Fruit fly (Drosophila melanogaster): ENCODE measurements around the gene CG4194.

The CG4194 gene

DNA sequence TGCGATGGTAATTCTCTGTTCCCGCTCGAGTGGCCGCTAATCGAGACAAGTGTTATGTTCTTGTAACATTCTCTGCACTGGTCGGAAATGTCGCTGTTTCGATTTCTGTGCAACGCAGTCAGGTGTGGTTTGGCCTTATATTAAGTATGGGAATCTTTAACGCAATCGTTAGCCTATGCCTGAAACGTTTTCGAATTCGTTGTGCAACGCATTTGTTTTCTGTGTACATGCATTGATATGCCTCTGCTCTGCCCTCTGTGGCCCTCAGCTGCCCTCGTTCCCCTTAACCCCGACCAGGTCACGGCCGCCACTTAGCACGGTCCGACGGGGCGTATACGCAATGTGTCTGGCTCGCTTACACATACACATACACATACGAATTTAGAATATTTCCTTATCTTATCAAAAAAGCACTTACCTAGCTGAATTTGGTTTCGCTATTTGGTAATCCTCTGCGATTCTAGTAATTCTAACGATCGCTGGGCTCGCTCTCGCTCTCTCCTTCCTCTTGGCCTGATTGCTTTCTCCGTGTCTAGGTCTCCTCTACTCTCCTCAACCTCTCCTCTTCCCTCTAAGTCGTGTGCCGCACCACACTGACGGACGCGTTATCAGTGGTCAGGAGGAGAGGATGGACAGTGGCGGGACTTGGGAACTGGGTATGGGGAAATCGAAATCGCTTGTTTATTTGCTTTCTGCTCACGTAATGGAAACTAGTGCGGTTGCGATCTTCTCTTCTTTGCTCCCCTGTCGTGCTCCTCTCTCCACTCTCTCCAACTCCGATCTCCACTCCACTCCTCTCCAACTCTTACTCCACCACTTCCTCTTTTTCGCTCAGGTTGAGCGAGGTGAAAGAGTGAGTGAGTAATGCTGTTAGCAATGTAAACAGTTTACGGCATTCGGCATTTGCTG is 19.4 kb upstream of the CG4194 start (continued):
- no peak for TF ChIP-seq Jarid2 (GFP tag; optimal IDR thresholded peaks at IDR 0.05)
- no peak for TF ChIP-seq zen (tag; optimal IDR thresholded peaks at IDR 0.05)
- TF ChIP-seq Med (GFP tag): peak; percentile 30
- TF ChIP-seq CG10267 (tag; optimal IDR thresholded peaks at IDR 0.05): no peak
- no peak for TF ChIP-seq CG7745 (tag; optimal IDR thresholded peaks at IDR 0.05)
- TF ChIP-seq lilli (GFP tag; optimal IDR thresholded peaks at IDR 0.05): no peak
- TF ChIP-seq ken (GFP tag; IDR thresholded peaks at IDR 0.05): no peak
- TF ChIP-seq CG15011 (GFP tag; optimal IDR thresholded peaks at IDR 0.05): no peak
- no peak for TF ChIP-seq CG18262 (tag; optimal IDR thresholded peaks at IDR 0.05)
- no peak for TF ChIP-seq wdn (GFP tag; IDR thresholded peaks at IDR 0.05)
- TF ChIP-seq CG15514 (GFP tag; optimal IDR thresholded peaks at IDR 0.05): no peak
- TF ChIP-seq cwo (GFP tag; optimal IDR thresholded peaks at IDR 0.05): peak; percentile 37
- no peak for TF ChIP-seq ranshi (GFP tag; IDR thresholded peaks at IDR 0.05)
- TF ChIP-seq aop (GFP tag; IDR thresholded peaks at IDR 0.05): no peak
- 0 out of 2 replicates have a peak, but pooled peaks have one; percentile 7 for TF ChIP-seq Scr (GFP tag; IDR thresholded peaks at IDR 0.05; ENCODE audit: partially characterized antibody)
- no peak for TF ChIP-seq CG11504 (tag; optimal IDR thresholded peaks at IDR 0.05)
- TF ChIP-seq crol (GFP tag; IDR thresholded peaks at IDR 0.05): peak; percentile 85
- no peak for TF ChIP-seq prd (optimal IDR thresholded peaks at IDR 0.05)
- TF ChIP-seq prd (GFP tag; IDR thresholded peaks at IDR 0.05): no peak

DNA sequence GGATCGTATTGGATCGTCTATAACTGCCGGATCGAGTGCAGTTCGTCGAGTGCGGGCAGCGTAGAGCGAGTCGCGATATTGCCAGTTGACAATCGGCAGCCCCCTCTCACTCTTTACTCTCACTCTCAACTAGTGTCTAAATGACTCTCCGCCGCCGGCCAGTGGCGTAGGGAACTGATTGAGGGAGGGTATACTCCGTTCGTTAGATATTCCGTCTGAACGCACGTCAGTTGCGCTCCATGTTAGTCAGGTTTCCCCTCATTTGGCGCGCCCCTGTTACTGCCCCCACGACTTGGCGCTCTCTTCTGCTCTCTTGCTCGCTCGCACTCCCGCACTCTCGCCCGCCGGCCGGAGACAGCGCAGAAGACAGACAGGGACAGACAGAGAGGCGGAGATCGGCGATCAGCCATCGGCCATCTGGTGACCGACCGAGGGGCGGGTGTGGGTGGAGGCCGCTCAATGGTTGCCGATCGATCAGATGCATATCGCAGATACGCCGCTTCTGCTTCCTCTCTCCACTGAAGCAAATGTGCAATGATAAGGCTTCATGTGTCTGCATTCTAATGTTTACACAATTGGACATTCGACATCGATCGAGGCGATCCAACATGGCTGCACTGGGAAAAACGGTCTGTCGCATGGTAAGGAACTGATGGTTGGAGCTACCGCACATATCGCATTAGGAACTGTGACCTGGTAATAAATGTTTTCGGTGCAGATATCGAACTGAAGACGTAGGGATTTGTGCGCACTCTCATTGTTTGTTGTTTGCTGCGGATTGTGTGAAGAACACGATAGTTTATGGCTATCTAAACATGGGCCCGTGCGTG is 18.1 kb upstream of the CG4194 start, which contains the start of gene moody:
Gene moody (minus strand): TSS at position 51 of the 830 bp plus-strand sequence.
- peak; percentile 99 for TF ChIP-seq CG10543 (GFP tag; optimal IDR thresholded peaks at IDR 0.05)
- TF ChIP-seq CG3726 (GFP tag; IDR thresholded peaks at IDR 0.05): peak; percentile 97
- peak; percentile 88 for TF ChIP-seq wor (GFP tag; IDR thresholded peaks at IDR 0.05)
- TF ChIP-seq Hr39 (optimal IDR thresholded peaks at IDR 0.05): no peak
- TF ChIP-seq gcm2 (GFP tag; optimal IDR thresholded peaks at IDR 0.05): peak; percentile 91
- TF ChIP-seq kah (GFP tag; optimal IDR thresholded peaks at IDR 0.05): peak; percentile 90
- peak; percentile 96 for TF ChIP-seq Dip3 (GFP tag; optimal IDR thresholded peaks at IDR 0.05)
- TF ChIP-seq dan (GFP tag; IDR thresholded peaks at IDR 0.05): peak; percentile 91
- peak; percentile 100 for TF ChIP-seq Med (GFP tag)
- peak; percentile 86 for TF ChIP-seq Deaf1 (tag; optimal IDR thresholded peaks at IDR 0.05)
- TF ChIP-seq CG9876 (GFP tag; optimal IDR thresholded peaks at IDR 0.05): peak; percentile 96
- TF ChIP-seq fru (optimal IDR thresholded peaks at IDR 0.05): no peak
- TF ChIP-seq CG4617 (GFP tag; optimal IDR thresholded peaks at IDR 0.05; ENCODE audit: borderline replicate concordance): peak; percentile 97
- TF ChIP-seq gem (tag; optimal IDR thresholded peaks at IDR 0.05): peak; percentile 95
- peak; percentile 89 for TF ChIP-seq psq (GFP tag; optimal IDR thresholded peaks at IDR 0.05)
- peak; percentile 93 for TF ChIP-seq CG1529 (GFP tag; optimal IDR thresholded peaks at IDR 0.05)
- TF ChIP-seq CG9215 (GFP tag; IDR thresholded peaks at IDR 0.05): peak; percentile 97
- peak; percentile 34 for TF ChIP-seq Dp (GFP tag; optimal IDR thresholded peaks at IDR 0.05)
- peak; percentile 66 for TF ChIP-seq TFAM (GFP tag; optimal IDR thresholded peaks at IDR 0.05)
- peak; percentile 24 for TF ChIP-seq gfzf (GFP tag; optimal IDR thresholded peaks at IDR 0.05)
- TF ChIP-seq CG18011 (GFP tag; optimal IDR thresholded peaks at IDR 0.05): peak; percentile 90
- TF ChIP-seq CG12071 (GFP tag; optimal IDR thresholded peaks at IDR 0.05): peak; percentile 98
- peak; percentile 86 for TF ChIP-seq Lim3 (GFP tag; IDR thresholded peaks at IDR 0.05)
- TF ChIP-seq CG31441 (GFP tag; IDR thresholded peaks at IDR 0.05): peak; percentile 88
- peak; percentile 93 for TF ChIP-seq CG1602 (GFP tag; optimal IDR thresholded peaks at IDR 0.05)
- TF ChIP-seq zfh1 (GFP tag; IDR thresholded peaks at IDR 0.05): peak; percentile 99
- peak; percentile 99 for TF ChIP-seq ci (GFP tag; IDR thresholded peaks at IDR 0.05)
- peak; percentile 97 for TF ChIP-seq ERR (GFP tag; optimal IDR thresholded peaks at IDR 0.05)
- no peak for TF ChIP-seq hth (optimal IDR thresholded peaks at IDR 0.05)
- peak; percentile 95 for TF ChIP-seq grau (tag; optimal IDR thresholded peaks at IDR 0.05)
